Fruit fly (Drosophila melanogaster) whole organism, embryonic: ENCODE data around the gene CG31922.

Experiments
- Abd-B ChIP-seq: fragments of 200-800 bp; sonication (Bioruptor generic); optimal IDR thresholded peaks from 2 replicates; lab custom pipeline; 2018; ENCODE audit warnings: missing biosample characterization, mild to moderate bottlenecking, missing genetic modification characterization, moderate library complexity
- Aef1 ChIP-seq: fragments of 200-800 bp; sonication (Bioruptor generic); IDR thresholded peaks from 3 replicates; pipeline ENCODE4 v1.3.6; 2022; ENCODE audit warnings: missing biosample characterization, missing genetic modification characterization
- CG1024 ChIP-seq: fragments of 200-800 bp; sonication (Bioruptor generic); IDR thresholded peaks from 2 replicates; pipeline ENCODE4 v1.3.6; 2022; ENCODE audit warnings: missing biosample characterization, missing genetic modification characterization
- CG10274 ChIP-seq: fragments of 200-800 bp; sonication (Bioruptor generic); optimal IDR thresholded peaks from 3 replicates; lab custom pipeline; 2017; ENCODE audit warnings: missing biosample characterization, mild to moderate bottlenecking, missing genetic modification characterization
- CG10366 ChIP-seq: fragments of 200-800 bp; sonication (Bioruptor generic); IDR thresholded peaks from 2 replicates; pipeline ENCODE4 v1.3.6; 2022; ENCODE audit warnings: missing biosample characterization, missing genetic modification characterization
- CG10959 ChIP-seq: fragments of 200-800 bp; sonication (Bioruptor generic); IDR thresholded peaks from 2 replicates; pipeline ENCODE4 v1.3.6; 2022; ENCODE audit warnings: missing biosample characterization, missing genetic modification characterization
- CG10979 ChIP-seq: fragments of 200-800 bp; sonication (Bioruptor generic); optimal IDR thresholded peaks from 2 replicates; lab custom pipeline; 2018; ENCODE audit warnings: missing biosample characterization, mild to moderate bottlenecking, missing genetic modification characterization, moderate library complexity
- CG11560 ChIP-seq: fragments of 200-800 bp; sonication (Bioruptor generic); IDR thresholded peaks from 3 replicates; pipeline ENCODE4 v1.3.6; 2022; ENCODE audit warnings: missing biosample characterization, missing genetic modification characterization
- CG13287 ChIP-seq: fragments of 200-800 bp; sonication (Bioruptor generic); IDR thresholded peaks from 2 replicates; pipeline ENCODE4 v1.3.6; 2022; ENCODE audit warnings: missing biosample characterization, missing genetic modification characterization; ENCODE audit not compliant: partially characterized antibody
- CG16813 ChIP-seq: fragments of 200-800 bp; sonication (Bioruptor generic); IDR thresholded peaks from 3 replicates; pipeline ENCODE4 v1.3.6; 2022; ENCODE audit warnings: missing biosample characterization, missing genetic modification characterization; ENCODE audit not compliant: partially characterized antibody
- CG17385 ChIP-seq: fragments of 200-800 bp; sonication (Bioruptor generic); optimal IDR thresholded peaks from 3 replicates; lab custom pipeline; 2018; ENCODE audit warnings: missing biosample characterization, mild to moderate bottlenecking, missing genetic modification characterization
- CG2889 ChIP-seq: fragments of 200-800 bp; sonication (Bioruptor generic); IDR thresholded peaks from 3 replicates; pipeline ENCODE4 v1.3.6; 2022; ENCODE audit warnings: missing biosample characterization, missing genetic modification characterization
- CG31388 ChIP-seq: fragments of 200-800 bp; sonication (Bioruptor generic); optimal IDR thresholded peaks from 2 replicates; lab custom pipeline; 2016; ENCODE audit warnings: missing biosample characterization, missing genetic modification characterization
- CG33557 ChIP-seq: fragments of 200-800 bp; sonication (Bioruptor generic); optimal IDR thresholded peaks from 2 replicates; lab custom pipeline; 2019; ENCODE audit warnings: missing biosample characterization, mild to moderate bottlenecking, missing genetic modification characterization, moderate library complexity
- CG3838 ChIP-seq: fragments of 200-800 bp; sonication (Bioruptor generic); optimal IDR thresholded peaks from 3 replicates; lab custom pipeline; 2016; ENCODE audit warnings: missing biosample characterization, missing genetic modification characterization
- CG4328 ChIP-seq: fragments of 200-800 bp; sonication (Bioruptor generic); optimal IDR thresholded peaks from 3 replicates; lab custom pipeline; 2017; ENCODE audit warnings: missing biosample characterization, missing genetic modification reagents, missing genetic modification characterization
- CG8924 ChIP-seq: fragments of 200-800 bp; optimal IDR thresholded peaks from 3 replicates; lab custom pipeline; 2019; ENCODE audit warnings: missing biosample characterization, mild to moderate bottlenecking, missing genetic modification characterization, moderate library complexity
- CG8944 ChIP-seq: fragments of 200-800 bp; sonication (Bioruptor generic); optimal IDR thresholded peaks from 3 replicates; lab custom pipeline; 2016; ENCODE audit warnings: missing biosample characterization, missing genetic modification characterization
- CoRest ChIP-seq: fragments of 200-800 bp; sonication (Bioruptor generic); optimal IDR thresholded peaks from 3 replicates; lab custom pipeline; 2018; ENCODE audit warnings: missing biosample characterization, mild to moderate bottlenecking, missing genetic modification characterization, moderate library complexity
- Deaf1 ChIP-seq: fragments of 200-800 bp; optimal IDR thresholded peaks from 3 replicates; lab custom pipeline; 2019; ENCODE audit warnings: missing biosample characterization, mild to moderate bottlenecking, missing genetic modification characterization, moderate library complexity
- Dip3 ChIP-seq: fragments of 200-800 bp; sonication (Bioruptor generic); optimal IDR thresholded peaks from 3 replicates; lab custom pipeline; 2016; ENCODE audit warnings: missing biosample characterization, missing genetic modification characterization
- Dll ChIP-seq: fragments of 200-800 bp; sonication (Bioruptor generic); IDR thresholded peaks from 4 replicates; pipeline ENCODE4 v1.3.6; 2022; ENCODE audit warnings: missing biosample characterization, missing genetic modification characterization; ENCODE audit not compliant: partially characterized antibody
- ERR ChIP-seq: fragments of 200-800 bp; sonication (Bioruptor generic); optimal IDR thresholded peaks from 2 replicates; lab custom pipeline; 2016; ENCODE audit warnings: missing biosample characterization, missing genetic modification characterization
- Ets97D ChIP-seq: fragments of 200-800 bp; sonication (Bioruptor generic); optimal IDR thresholded peaks from 3 replicates; lab custom pipeline; 2016; ENCODE audit warnings: missing biosample characterization, missing genetic modification characterization
- Fer1 ChIP-seq: fragments of 200-800 bp; sonication (Bioruptor generic); optimal IDR thresholded peaks from 2 replicates; lab custom pipeline; 2017; ENCODE audit warnings: missing biosample characterization, mild to moderate bottlenecking, missing genetic modification characterization
- Fer2 ChIP-seq: fragments of 200-800 bp; sonication (Bioruptor generic); optimal IDR thresholded peaks from 2 replicates; lab custom pipeline; 2018; ENCODE audit warnings: missing biosample characterization, mild to moderate bottlenecking, missing genetic modification characterization, moderate library complexity
- Hr78 ChIP-seq, 2 experiments: fragments of 200-800 bp in 1 of 2; fragments of >200 bp in 1 of 2; sonication (Bioruptor generic) in 1 of 2; optimal IDR thresholded peaks; 2 replicates each; lab custom pipeline; 2017 to 2019; ENCODE audit warnings: missing biosample characterization in 2 of 2, missing genetic modification characterization in 2 of 2, mild to moderate bottlenecking in 1 of 2, moderate library complexity in 1 of 2
- Jarid2 ChIP-seq: fragments of 200-800 bp; sonication (Bioruptor generic); optimal IDR thresholded peaks from 3 replicates; lab custom pipeline; 2017; ENCODE audit warnings: mild to moderate bottlenecking, missing biosample characterization, missing genetic modification reagents, missing genetic modification characterization
- Mes4 ChIP-seq: fragments of 200-800 bp; sonication (Bioruptor generic); optimal IDR thresholded peaks from 2 replicates; lab custom pipeline; 2016; ENCODE audit warnings: missing biosample characterization, missing genetic modification characterization
- NC2β ChIP-seq: fragments of 200-800 bp; sonication (Bioruptor generic); optimal IDR thresholded peaks from 2 replicates; lab custom pipeline; 2016; ENCODE audit warnings: missing biosample characterization, missing genetic modification characterization
- Nf-YB ChIP-seq: fragments of 200-800 bp; sonication (Bioruptor generic); optimal IDR thresholded peaks from 3 replicates; lab custom pipeline; 2019; ENCODE audit warnings: missing biosample characterization, mild to moderate bottlenecking, missing genetic modification characterization, moderate library complexity
- Scr ChIP-seq: fragments of 200-800 bp; sonication (Bioruptor generic); IDR thresholded peaks from 2 replicates; pipeline ENCODE4 v1.3.6; 2022; ENCODE audit warnings: missing biosample characterization, missing genetic modification characterization; ENCODE audit not compliant: partially characterized antibody
- YL-1 ChIP-seq: fragments of 200-800 bp; sonication (Bioruptor generic); optimal IDR thresholded peaks from 3 replicates; lab custom pipeline; 2017; ENCODE audit warnings: missing biosample characterization, mild to moderate bottlenecking, missing genetic modification characterization
- bigmax ChIP-seq: fragments of 200-800 bp; sonication (Bioruptor generic); optimal IDR thresholded peaks from 2 replicates; lab custom pipeline; 2018; ENCODE audit warnings: missing biosample characterization, mild to moderate bottlenecking, missing genetic modification characterization
- corto ChIP-seq: fragments of 200-800 bp; sonication (Bioruptor generic); optimal IDR thresholded peaks from 2 replicates; lab custom pipeline; 2016; ENCODE audit warnings: missing biosample characterization, mild to moderate bottlenecking, missing genetic modification characterization, moderate library complexity
- dm ChIP-seq: fragments of 200-800 bp; sonication (Bioruptor generic); optimal IDR thresholded peaks from 3 replicates; lab custom pipeline; 2016; ENCODE audit warnings: missing biosample characterization, missing genetic modification characterization
- ewg ChIP-seq: fragments of 200-800 bp; sonication (Bioruptor generic); optimal IDR thresholded peaks from 3 replicates; lab custom pipeline; 2017; ENCODE audit warnings: mild to moderate bottlenecking, missing biosample characterization, missing genetic modification reagents, missing genetic modification characterization
- fu2 ChIP-seq: fragments of 200-800 bp; sonication (Bioruptor generic); optimal IDR thresholded peaks from 2 replicates; lab custom pipeline; 2016; ENCODE audit warnings: missing biosample characterization, missing genetic modification characterization
- gsb ChIP-seq: fragments of 200-800 bp; sonication (Bioruptor generic); IDR thresholded peaks from 2 replicates; pipeline ENCODE4 v1.3.6; 2022; ENCODE audit warnings: missing biosample characterization, missing genetic modification characterization
- hbn ChIP-seq: fragments of 200-800 bp; sonication (Bioruptor generic); IDR thresholded peaks from 2 replicates; pipeline ENCODE4 v1.3.6; 2022; ENCODE audit warnings: missing biosample characterization, missing genetic modification characterization; ENCODE audit not compliant: partially characterized antibody
- kni ChIP-seq: fragments of 200-800 bp; sonication (Bioruptor generic); optimal IDR thresholded peaks from 3 replicates; lab custom pipeline; 2017; ENCODE audit warnings: mild to moderate bottlenecking, missing biosample characterization, missing genetic modification reagents, missing genetic modification characterization
- lov ChIP-seq, 2 experiments: fragments of 200-800 bp in 1 of 2; fragments of >200 bp in 1 of 2; sonication (Bioruptor generic) in 1 of 2; IDR thresholded peaks in 1 of 2; optimal IDR thresholded peaks in 1 of 2; 2 replicates in 1 of 2; 3 replicates in 1 of 2; pipeline versions ENCODE4 v1.3.6 to Lab custom; 2017 to 2022; ENCODE audit warnings: missing biosample characterization in 1 of 2, missing genetic modification characterization in 1 of 2
- nerfin-1 ChIP-seq: fragments of 200-800 bp; sonication (Bioruptor generic); optimal IDR thresholded peaks from 3 replicates; lab custom pipeline; 2019; ENCODE audit warnings: missing biosample characterization, mild to moderate bottlenecking, missing genetic modification characterization, moderate library complexity
- onecut ChIP-seq: fragments of 200-800 bp; sonication (Bioruptor generic); IDR thresholded peaks from 2 replicates; pipeline ENCODE4 v1.3.6; 2022; ENCODE audit warnings: missing biosample characterization, missing genetic modification characterization
- pfk ChIP-seq: fragments of 200-800 bp; sonication (Bioruptor generic); optimal IDR thresholded peaks from 2 replicates; lab custom pipeline; 2018; ENCODE audit warnings: missing biosample characterization, mild to moderate bottlenecking, missing genetic modification characterization, moderate library complexity
- psq ChIP-seq: fragments of 200-800 bp; sonication (Bioruptor generic); optimal IDR thresholded peaks from 2 replicates; lab custom pipeline; 2017; ENCODE audit warnings: missing biosample characterization, missing genetic modification characterization
- row ChIP-seq: fragments of 200-800 bp; sonication (Bioruptor generic); IDR thresholded peaks from 3 replicates; pipeline ENCODE4 v1.3.6; 2022; ENCODE audit warnings: missing biosample characterization, missing genetic modification characterization
- sqz ChIP-seq: fragments of 200-800 bp; sonication (Bioruptor generic); optimal IDR thresholded peaks from 3 replicates; lab custom pipeline; 2018; ENCODE audit warnings: missing biosample characterization, mild to moderate bottlenecking, missing genetic modification characterization
- tll ChIP-seq, 2 experiments: fragments of 200-800 bp in 1 of 2; fragments of >200 bp in 1 of 2; sonication (Bioruptor generic) in 1 of 2; optimal IDR thresholded peaks; 2 replicates each; lab custom pipeline; 2017 to 2019; ENCODE audit warnings: missing biosample characterization in 2 of 2, missing genetic modification characterization in 2 of 2, mild to moderate bottlenecking in 1 of 2, moderate library complexity in 1 of 2
- yki ChIP-seq: fragments of >200 bp; optimal IDR thresholded peaks from 3 replicates; lab custom pipeline; 2018

CG31922 gene

dm6 chr2L:1183799-1184198 lies 13.8 kb downstream of the CG31922 start, which contains the start of the genes CG5126 and Tgt (continued):
- TF ChIP-seq CoRest (tag; lab: Kevin White, UChicago) = no peak
- no peak for TF ChIP-seq pfk (GFP tag; lab: Kevin White, UChicago)
- no peak for TF ChIP-seq Fer2 (tag; lab: Kevin White, UChicago)
- no peak for TF ChIP-seq CG10959 (GFP tag; lab: Robert Waterston, UW)
- TF ChIP-seq CG33557 (GFP tag; lab: Kevin White, UChicago) = no peak
- TF ChIP-seq Fer1 (GFP tag; lab: Kevin White, UChicago) = peak; percentile 8
- no peak for TF ChIP-seq tll (GFP tag; optimal IDR thresholded peaks at IDR 0.05; lab: Kevin White, UChicago)
- TF ChIP-seq psq (GFP tag; lab: Kevin White, UChicago) = no peak
- TF ChIP-seq NC2β (GFP tag; lab: Kevin White, UChicago) = no peak
- TF ChIP-seq Deaf1 (tag; lab: Kevin White, UChicago) = no peak
- TF ChIP-seq CG11560 = no peak
- TF ChIP-seq CG13287 (GFP tag; lab: Robert Waterston, UW) = peak; percentile 79
- TF ChIP-seq Nf-YB (GFP tag; lab: Kevin White, UChicago) = no peak
- no peak for TF ChIP-seq row (GFP tag; lab: Robert Waterston, UW)
- peak; percentile 33; the same call in 2 of the 3 replicates for TF ChIP-seq CG16813 (GFP tag; lab: Robert Waterston, UW)
- no peak for TF ChIP-seq CG8944
- TF ChIP-seq hbn (GFP tag; lab: Robert Waterston, UW) = peak; percentile 34; the same call in 1 of the 2 replicates
- TF ChIP-seq nerfin-1 = no peak
- TF ChIP-seq Dll (GFP tag; lab: Robert Waterston, UW) = peak; percentile 68; the same call in 2 of the 4 replicates
- TF ChIP-seq bigmax (GFP tag; lab: Kevin White, UChicago) = no peak
- no peak for TF ChIP-seq Hr78 (GFP tag; optimal IDR thresholded peaks at IDR 0.05; lab: Kevin White, UChicago)
- peak; percentile 9 for TF ChIP-seq ERR (GFP tag; lab: Kevin White, UChicago)
- TF ChIP-seq sqz (GFP tag; lab: Kevin White, UChicago) = no peak
- no peak for TF ChIP-seq lov (optimal IDR thresholded peaks at IDR 0.05; lab: Kevin White, UChicago)
- no peak for TF ChIP-seq lov (GFP tag; IDR thresholded peaks at IDR 0.05; lab: Robert Waterston, UW)
- no peak for TF ChIP-seq CG31388
- TF ChIP-seq CG10979 (tag; lab: Kevin White, UChicago) = peak; percentile 54
- TF ChIP-seq fu2 = no peak
- no peak for TF ChIP-seq CG2889 (GFP tag; lab: Robert Waterston, UW)
- no peak for TF ChIP-seq Dip3
- TF ChIP-seq Mes4 (GFP tag; lab: Kevin White, UChicago) = no peak
- TF ChIP-seq CG10366 (GFP tag; lab: Robert Waterston, UW) = no peak
- TF ChIP-seq CG17385 = no peak
- TF ChIP-seq Jarid2 (GFP tag; lab: Kevin White, UChicago) = no peak
- no peak for TF ChIP-seq CG8924 (tag; lab: Kevin White, UChicago)
- TF ChIP-seq CG4328 (GFP tag; lab: Kevin White, UChicago) = no peak
- no peak for TF ChIP-seq gsb
- TF ChIP-seq kni = no peak
- TF ChIP-seq YL-1 = no peak
- TF ChIP-seq corto = no peak
- TF ChIP-seq ewg (GFP tag; lab: Kevin White, UChicago) = no peak
- TF ChIP-seq Aef1 (GFP tag; lab: Robert Waterston, UW) = no peak
- peak; percentile 51 for TF ChIP-seq dm (GFP tag; lab: Kevin White, UChicago)
- TF ChIP-seq Abd-B (GFP tag; lab: Kevin White, UChicago) = no peak
- TF ChIP-seq CG10274 (GFP tag; lab: Kevin White, UChicago) = no peak
- peak; percentile 59 for TF ChIP-seq Scr (GFP tag; lab: Robert Waterston, UW)
- no peak for TF ChIP-seq CG1024 (GFP tag; lab: Robert Waterston, UW)
- no peak for TF ChIP-seq onecut (GFP tag; lab: Robert Waterston, UW)
- TF ChIP-seq Ets97D (GFP tag; lab: Kevin White, UChicago) = no peak
- no peak for TF ChIP-seq CG3838 (GFP tag; lab: Kevin White, UChicago)
- no peak for TF ChIP-seq yki (lab: Kevin White, UChicago)
